Fruit fly (Drosophila melanogaster) whole organism, wandering third instar larva: ENCODE results near the gene RpS10b.

Source experiments
- Abd-B ChIP-seq: fragments of >200 bp; optimal IDR thresholded peaks from 2 replicates; lab custom pipeline; 2017; ENCODE audit warnings: missing biosample characterization, missing genetic modification characterization
- CG32264 ChIP-seq: fragments of 200-800 bp; sonication (Bioruptor generic); optimal IDR thresholded peaks from 2 replicates; lab custom pipeline; 2016; ENCODE audit warnings: missing biosample characterization, missing genetic modification characterization
- CG9705 ChIP-seq: fragments of 200-800 bp; sonication (Bioruptor generic); optimal IDR thresholded peaks from 2 replicates; lab custom pipeline; 2018; ENCODE audit warnings: missing biosample characterization, mild to moderate bottlenecking, missing genetic modification characterization
- CrebA ChIP-seq: fragments of 200-800 bp; sonication (Bioruptor generic); optimal IDR thresholded peaks from 2 replicates; lab custom pipeline; 2016; ENCODE audit warnings: missing biosample characterization, mild to moderate bottlenecking, missing genetic modification characterization, borderline replicate concordance
- Dif ChIP-seq: fragments of 200-275, 200-300 bp; sonication (Bioruptor generic); optimal IDR thresholded peaks from 2 replicates; lab custom pipeline; 2018; ENCODE audit warnings: missing biosample characterization, missing genetic modification characterization; ENCODE audit not compliant: partially characterized antibody
- HLH106 ChIP-seq: fragments of 200-800 bp; optimal IDR thresholded peaks from 3 replicates; lab custom pipeline; 2019; ENCODE audit warnings: missing biosample characterization, mild to moderate bottlenecking, missing genetic modification characterization, moderate library complexity
- Hnf4 ChIP-seq: fragments of 200-800 bp; sonication (Bioruptor generic); optimal IDR thresholded peaks from 2 replicates; lab custom pipeline; 2016; ENCODE audit warnings: missing biosample characterization, mild to moderate bottlenecking, missing genetic modification characterization
- Hr78 ChIP-seq: fragments of >200 bp; optimal IDR thresholded peaks from 2 replicates; lab custom pipeline; 2017; ENCODE audit warnings: missing biosample characterization, missing genetic modification characterization
- Hr83 ChIP-seq: fragments of 200-300 bp; sonication (Bioruptor generic); optimal IDR thresholded peaks from 2 replicates; lab custom pipeline; 2016; ENCODE audit warnings: missing biosample characterization, mild to moderate bottlenecking, missing genetic modification characterization, moderate library complexity; ENCODE audit not compliant: poor library complexity, severe bottlenecking
- Jra ChIP-seq: sonication (Bioruptor generic); optimal IDR thresholded peaks from 2 replicates; lab custom pipeline; 2016; ENCODE audit warnings: missing biosample characterization, missing genetic modification characterization
- Mio ChIP-seq: sonication (Bioruptor generic); optimal IDR thresholded peaks from 2 replicates; lab custom pipeline; 2016; ENCODE audit warnings: missing biosample characterization, missing genetic modification characterization
- OdsH ChIP-seq: fragments of 200-800 bp; sonication (Bioruptor generic); optimal IDR thresholded peaks from 2 replicates; lab custom pipeline; 2016; ENCODE audit warnings: missing biosample characterization, mild to moderate bottlenecking, missing genetic modification characterization
- Rel ChIP-seq, 2 experiments: fragments of 200-800 bp; sonication (Bioruptor generic) in 1 of 2; optimal IDR thresholded peaks; 2 replicates in 1 of 2; 3 replicates in 1 of 2; lab custom pipeline; 2016 to 2019; ENCODE audit warnings: mild to moderate bottlenecking in 2 of 2, missing biosample characterization in 2 of 2, missing genetic modification characterization in 2 of 2, moderate library complexity in 1 of 2
- Sp1 ChIP-seq: fragments of 200-800 bp; sonication (Bioruptor generic); optimal IDR thresholded peaks from 3 replicates; lab custom pipeline; 2019; ENCODE audit warnings: missing biosample characterization, mild to moderate bottlenecking, missing genetic modification characterization, moderate library complexity
- Vsx2 ChIP-seq: fragments of 200-300, 225-300 bp; sonication (Bioruptor generic); optimal IDR thresholded peaks from 2 replicates; lab custom pipeline; 2018; ENCODE audit warnings: missing biosample characterization, missing genetic modification characterization; ENCODE audit not compliant: partially characterized antibody
- br ChIP-seq: fragments of 200-800 bp; sonication (Bioruptor generic); optimal IDR thresholded peaks from 2 replicates; lab custom pipeline; 2016; ENCODE audit warnings: missing biosample characterization, missing genetic modification characterization
- brk ChIP-seq: fragments of 200-800 bp; sonication (Bioruptor generic); optimal IDR thresholded peaks from 2 replicates; lab custom pipeline; 2016; ENCODE audit warnings: missing biosample characterization, mild to moderate bottlenecking, missing genetic modification characterization
- dl ChIP-seq, 2 experiments: fragments of 175-275, 200-275 bp in 1 of 2; fragments of 200-275 bp in 1 of 2; sonication (Bioruptor generic); optimal IDR thresholded peaks; lab custom pipeline; 2018; ENCODE audit warnings: mild to moderate bottlenecking in 2 of 2, missing biosample characterization in 2 of 2, missing genetic modification characterization in 2 of 2, moderate library complexity in 2 of 2; ENCODE audit not compliant: partially characterized antibody in 2 of 2, insufficient read depth in 1 of 2
- dmrt93B ChIP-seq: fragments of 200-800 bp; sonication (Bioruptor generic); optimal IDR thresholded peaks from 2 replicates; lab custom pipeline; 2018; ENCODE audit warnings: missing biosample characterization, mild to moderate bottlenecking, missing genetic modification characterization
- dsf ChIP-seq: sonication (Bioruptor generic); optimal IDR thresholded peaks from 2 replicates; lab custom pipeline; 2016; ENCODE audit warnings: missing biosample characterization, missing genetic modification characterization, borderline replicate concordance
- foxo ChIP-seq, 2 experiments: fragments of 200-800 bp; sonication (Bioruptor generic); optimal IDR thresholded peaks; 2 replicates in 1 of 2; 3 replicates in 1 of 2; lab custom pipeline; 2016 to 2017; ENCODE audit warnings: missing biosample characterization in 2 of 2, missing genetic modification characterization in 2 of 2
- fru ChIP-seq: fragments of 200-800 bp; sonication (Bioruptor generic); optimal IDR thresholded peaks from 3 replicates; lab custom pipeline; 2016; ENCODE audit warnings: missing biosample characterization, mild to moderate bottlenecking, missing genetic modification characterization
- h ChIP-seq: fragments of 200-800 bp; sonication (Bioruptor generic); optimal IDR thresholded peaks from 3 replicates; lab custom pipeline; 2016; ENCODE audit warnings: missing biosample characterization, mild to moderate bottlenecking, missing genetic modification characterization
- jim ChIP-seq: fragments of 175-275, 200-325 bp; sonication (Bioruptor generic); optimal IDR thresholded peaks from 2 replicates; lab custom pipeline; 2016; ENCODE audit warnings: missing biosample characterization, mild to moderate bottlenecking, missing genetic modification characterization
- pan ChIP-seq: fragments of >200 bp; optimal IDR thresholded peaks from 2 replicates; lab custom pipeline; 2017
- psq ChIP-seq: fragments of 200-800 bp; sonication (Bioruptor generic); optimal IDR thresholded peaks from 3 replicates; lab custom pipeline; 2017; ENCODE audit warnings: missing biosample characterization, mild to moderate bottlenecking, missing genetic modification characterization, moderate library complexity
- rgr ChIP-seq: fragments of 200-800 bp; sonication (Bioruptor generic); optimal IDR thresholded peaks from 3 replicates; lab custom pipeline; 2016; ENCODE audit warnings: missing biosample characterization, mild to moderate bottlenecking, missing genetic modification characterization
- sage ChIP-seq: fragments of 200-800 bp; sonication (Bioruptor generic); optimal IDR thresholded peaks from 2 replicates; lab custom pipeline; 2016; ENCODE audit warnings: missing biosample characterization, mild to moderate bottlenecking, missing genetic modification characterization
- usp ChIP-seq: fragments of >200 bp; optimal IDR thresholded peaks from 2 replicates; lab custom pipeline; 2017; ENCODE audit warnings: missing biosample characterization, missing genetic modification characterization

RpS10b gene

dm6 chrX:19613473-19613872, 15.6 kb downstream of the RpS10b start:
- TF ChIP-seq Sp1 (GFP tag; lab: Kevin White, UChicago) (peak; percentile 59), dsf (GFP tag; lab: Kevin White, UChicago) (no peak), CG9705 (GFP tag; lab: Kevin White, UChicago) (peak; percentile 62), Mio (no peak), rgr (GFP tag; lab: Kevin White, UChicago) (peak; percentile 60), Hnf4 (GFP tag; lab: Kevin White, UChicago) (no peak)
- TF ChIP-seq, all 38 proteins: peak for 3

DNA sequence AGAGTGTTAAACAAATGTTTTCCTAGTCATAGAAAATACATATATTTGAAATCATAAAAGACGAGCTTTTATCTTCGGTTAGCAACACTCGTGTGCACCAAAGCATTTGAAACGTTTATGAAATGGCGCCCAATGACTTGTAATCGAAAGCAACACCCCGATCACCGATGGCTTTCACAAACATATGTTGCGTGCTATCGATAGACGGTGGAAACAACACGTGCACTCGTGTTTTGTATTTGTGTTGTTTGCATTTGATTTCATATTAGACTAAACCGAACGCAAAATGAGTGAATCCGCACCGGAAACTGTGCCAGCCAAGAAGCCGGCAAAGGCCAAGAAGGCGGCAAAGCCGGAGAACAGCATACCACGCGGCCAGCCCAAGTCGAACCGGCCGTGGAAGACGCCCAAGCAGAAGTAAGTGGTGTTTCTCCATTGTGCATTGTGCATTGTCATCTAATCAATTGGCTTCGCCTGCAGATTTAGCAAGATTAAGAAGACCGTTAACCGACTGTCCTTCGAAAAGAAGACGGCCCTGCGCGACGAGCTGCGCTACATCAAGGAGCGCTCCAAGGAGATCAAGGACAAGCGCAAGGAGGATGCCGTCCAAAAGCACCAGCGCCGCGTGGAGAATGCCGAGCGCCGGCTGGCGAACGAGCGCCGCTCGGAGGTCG, 18.3 kb downstream of the RpS10b start, which contains the start of gene CG14210:
Gene CG14210, plus strand, starts transcription at position 207 of the 674 bp plus-strand sequence.
- no peak for TF ChIP-seq dsf (GFP tag; lab: Kevin White, UChicago)
- TF ChIP-seq CG32264: no peak
- no peak for TF ChIP-seq Dif
- no peak for TF ChIP-seq jim (GFP tag; lab: Kevin White, UChicago)
- no peak for TF ChIP-seq pan (lab: Kevin White, UChicago)
- TF ChIP-seq Vsx2 (GFP tag; lab: Kevin White, UChicago): no peak
- TF ChIP-seq HLH106 (tag; lab: Kevin White, UChicago): no peak
- TF ChIP-seq br (GFP tag; lab: Kevin White, UChicago): no peak
- TF ChIP-seq usp (GFP tag; lab: Kevin White, UChicago): no peak
- no peak for TF ChIP-seq dmrt93B
- no peak for TF ChIP-seq CrebA (GFP tag; lab: Kevin White, UChicago)
- no peak for TF ChIP-seq h (GFP tag; lab: Kevin White, UChicago)
- no peak for TF ChIP-seq fru (GFP tag; lab: Kevin White, UChicago)
- no peak for TF ChIP-seq Hr83 (GFP tag; lab: Kevin White, UChicago)
- no peak for TF ChIP-seq Rel (GFP tag; optimal IDR thresholded peaks at IDR 0.05; lab: Kevin White, UChicago)
- TF ChIP-seq Rel (tag; optimal IDR thresholded peaks at IDR 0.05; lab: Kevin White, UChicago): no peak
- TF ChIP-seq CG9705 (GFP tag; lab: Kevin White, UChicago): no peak

dm6 chrX:19618183-19618740, 20.4 kb downstream of the RpS10b start, which contains the start of the genes Pstk and Tim9b:
Gene Pstk (minus strand): TSS chrX:19618537.
Gene Tim9b (minus strand): TSS chrX:19618537.
- TF ChIP-seq CG9705 (GFP tag; lab: Kevin White, UChicago): no peak
- no peak for TF ChIP-seq Abd-B (GFP tag; lab: Kevin White, UChicago)
- no peak for TF ChIP-seq Sp1 (GFP tag; lab: Kevin White, UChicago)
- no peak for TF ChIP-seq Dif
- no peak for TF ChIP-seq Hr78 (GFP tag; lab: Kevin White, UChicago)
- no peak for TF ChIP-seq OdsH
- no peak for TF ChIP-seq Jra (GFP tag; lab: Kevin White, UChicago)
- TF ChIP-seq psq (GFP tag; lab: Kevin White, UChicago): no peak

dm6 chrX:19621145-19621544, 23.3 kb downstream of the RpS10b start, which contains the start of gene CG14221:
Gene CG14221 (minus strand): TSS chrX:19621245.
- no peak for TF ChIP-seq psq (GFP tag; lab: Kevin White, UChicago)
- no peak for TF ChIP-seq brk (GFP tag; lab: Kevin White, UChicago)
- TF ChIP-seq Hr78 (GFP tag; lab: Kevin White, UChicago): no peak
- no peak for TF ChIP-seq Jra (GFP tag; lab: Kevin White, UChicago)
- TF ChIP-seq CG32264: no peak
- TF ChIP-seq, all 38 proteins: peak for 0

DNA sequence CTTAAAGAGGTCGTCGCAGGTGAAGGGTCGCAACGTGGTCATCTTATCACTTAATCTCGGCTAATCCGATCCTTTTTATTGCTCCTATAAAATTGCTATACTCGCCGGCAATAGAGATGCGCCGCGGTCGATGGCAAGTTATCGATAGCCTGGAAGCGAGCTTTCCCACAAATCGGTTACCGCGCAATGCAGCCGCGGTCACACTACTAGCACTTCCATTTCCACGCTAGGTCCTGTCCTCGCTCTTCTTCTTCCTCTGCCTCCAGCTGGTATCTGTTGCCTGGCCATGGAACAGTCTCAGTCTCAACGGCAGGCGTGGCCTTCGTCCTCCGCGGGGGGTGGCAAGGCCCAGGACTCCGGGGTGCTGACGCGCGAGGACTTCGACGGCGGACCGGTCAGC, 25.1 kb downstream of the RpS10b start, which contains the start of the genes Naa20A and MKP-4:
Gene Naa20A, minus strand, starts transcription at position 151 of the 400 bp plus-strand sequence.
Gene MKP-4, plus strand, starts transcription at position 191 of the 400 bp plus-strand sequence.
- no peak for TF ChIP-seq dl (GFP tag; optimal IDR thresholded peaks at IDR 0.05; lab: Kevin White, UChicago; ENCODE audit: insufficient read depth in 1 of 2, partially characterized antibody in 2 of 2)
- TF ChIP-seq dsf (GFP tag; lab: Kevin White, UChicago): no peak
- TF ChIP-seq psq (GFP tag; lab: Kevin White, UChicago): no peak
- no peak for TF ChIP-seq jim (GFP tag; lab: Kevin White, UChicago)
- TF ChIP-seq CrebA (GFP tag; lab: Kevin White, UChicago): no peak
- TF ChIP-seq OdsH: no peak
- TF ChIP-seq sage (GFP tag; lab: Kevin White, UChicago): no peak
- no peak for TF ChIP-seq brk (GFP tag; lab: Kevin White, UChicago)
- TF ChIP-seq Mio: no peak
- no peak for TF ChIP-seq HLH106 (tag; lab: Kevin White, UChicago)
- TF ChIP-seq fru (GFP tag; lab: Kevin White, UChicago): no peak
- TF ChIP-seq foxo (GFP tag; optimal IDR thresholded peaks at IDR 0.05; lab: Kevin White, UChicago): no peak
- no peak for TF ChIP-seq Jra (GFP tag; lab: Kevin White, UChicago)
- TF ChIP-seq Abd-B (GFP tag; lab: Kevin White, UChicago): no peak
- TF ChIP-seq CG32264: no peak
